Fruit fly (Drosophila melanogaster): ENCODE measurements around the gene Rpn3.

Rpn3 gene

dm6 chr2L:19034213-19034929, 17.2 kb upstream of the Rpn3 start, which contains the start of the genes mib2 and CG31800:
Gene mib2, plus strand, starts transcription at chr2L:19034444.
Gene CG31800, minus strand, starts transcription at chr2L:19034576.
- no peak for TF ChIP-seq rn (GFP tag; IDR thresholded peaks at IDR 0.05)
- TF ChIP-seq fd96Ca (GFP tag; IDR thresholded peaks at IDR 0.05), result no peak
- TF ChIP-seq CG4496 (GFP tag; IDR thresholded peaks at IDR 0.05), result no peak
- no peak for TF ChIP-seq CG15710 (tag; optimal IDR thresholded peaks at IDR 0.05)
- TF ChIP-seq CG8159 (tag; optimal IDR thresholded peaks at IDR 0.05), result no peak
- TF ChIP-seq Ets98B (GFP tag; IDR thresholded peaks at IDR 0.05), result no peak
- TF ChIP-seq gl (tag; optimal IDR thresholded peaks at IDR 0.05), result no peak
- no peak for TF ChIP-seq CG10348 (GFP tag; IDR thresholded peaks at IDR 0.05)
- TF ChIP-seq CG17806 (tag; optimal IDR thresholded peaks at IDR 0.05), result no peak
- TF ChIP-seq Pif1B (GFP tag; optimal IDR thresholded peaks at IDR 0.05), result no peak
- TF ChIP-seq CG8301 (tag; optimal IDR thresholded peaks at IDR 0.05), result no peak
- TF ChIP-seq CG12605 (GFP tag; IDR thresholded peaks at IDR 0.05), result no peak
- TF ChIP-seq D1 (tag; optimal IDR thresholded peaks at IDR 0.05), result no peak
- TF ChIP-seq CG13204 (GFP tag; optimal IDR thresholded peaks at IDR 0.05), result no peak
- TF ChIP-seq CG32121 (GFP tag; IDR thresholded peaks at IDR 0.05), result no peak
- no peak for TF ChIP-seq CG9948 (tag; optimal IDR thresholded peaks at IDR 0.05)
- TF ChIP-seq Pif1A (GFP tag; optimal IDR thresholded peaks at IDR 0.05), result no peak

dm6 chr2L:19035013-19035412, 16.6 kb upstream of the Rpn3 start:
- TF ChIP-seq Pif1B (GFP tag; optimal IDR thresholded peaks at IDR 0.05), result peak; percentile 15
- no peak for TF ChIP-seq CG13204 (GFP tag; optimal IDR thresholded peaks at IDR 0.05)

- peak; percentile 86 for TF ChIP-seq CG13204 (GFP tag; optimal IDR thresholded peaks at IDR 0.05)
- no peak for TF ChIP-seq CG8159 (tag; optimal IDR thresholded peaks at IDR 0.05)
- TF ChIP-seq CG4496 (GFP tag; IDR thresholded peaks at IDR 0.05), result peak; percentile 47; the same call in 2 of the 3 replicates
- TF ChIP-seq CG9948 (tag; optimal IDR thresholded peaks at IDR 0.05), result peak; percentile 18
- no peak for TF ChIP-seq CG10348 (GFP tag; IDR thresholded peaks at IDR 0.05)
- peak; percentile 27 for TF ChIP-seq CG8301 (tag; optimal IDR thresholded peaks at IDR 0.05)
- peak; percentile 47; the same call in 1 of the 2 replicates for TF ChIP-seq CG32121 (GFP tag; IDR thresholded peaks at IDR 0.05)
- TF ChIP-seq Ets98B (GFP tag; IDR thresholded peaks at IDR 0.05), result peak; percentile 20; the same call in 1 of the 2 replicates
Observed at dm6 chr2L:19036105-19036714, 15.4 kb upstream of the Rpn3 start.

dm6 chr2L:19037011-19037410, 14.6 kb upstream of the Rpn3 start:
- TF ChIP-seq Ets98B (GFP tag; IDR thresholded peaks at IDR 0.05) (no peak), CG12605 (GFP tag; IDR thresholded peaks at IDR 0.05) (no peak), CG34367 (tag; optimal IDR thresholded peaks at IDR 0.05) (no peak), CG32121 (GFP tag; IDR thresholded peaks at IDR 0.05) (peak; percentile 27; the same call in 1 of the 2 replicates), CG10348 (GFP tag; IDR thresholded peaks at IDR 0.05) (no peak)

- TF ChIP-seq CG4496 (GFP tag; IDR thresholded peaks at IDR 0.05) (peak; percentile 26; the same call in 1 of the 3 replicates), fd96Ca (GFP tag; IDR thresholded peaks at IDR 0.05) (no peak)
Observed at dm6 chr2L:19037455-19037854, 14.1 kb upstream of the Rpn3 start.

- TF ChIP-seq D1 (tag; optimal IDR thresholded peaks at IDR 0.05), result no peak
- TF ChIP-seq CG17806 (tag; optimal IDR thresholded peaks at IDR 0.05), result no peak
- TF ChIP-seq CG34367 (tag; optimal IDR thresholded peaks at IDR 0.05), result no peak
- no peak for TF ChIP-seq Pif1A (GFP tag; optimal IDR thresholded peaks at IDR 0.05)
- no peak for TF ChIP-seq CG12605 (GFP tag; IDR thresholded peaks at IDR 0.05)
- no peak for TF ChIP-seq Pif1B (GFP tag; optimal IDR thresholded peaks at IDR 0.05)
- no peak for TF ChIP-seq CG10348 (GFP tag; IDR thresholded peaks at IDR 0.05)
- TF ChIP-seq fd96Ca (GFP tag; IDR thresholded peaks at IDR 0.05), result no peak
- TF ChIP-seq CG32121 (GFP tag; IDR thresholded peaks at IDR 0.05), result no peak
- TF ChIP-seq CG14655 (GFP tag; optimal IDR thresholded peaks at IDR 0.05), result no peak
Observed at dm6 chr2L:19041590-19041989, 10.0 kb upstream of the Rpn3 start, which contains the start of gene Catsup. Gene Catsup, plus strand, starts transcription at chr2L:19041862.

dm6 chr2L:19045111-19045560, 6.5 kb upstream of the Rpn3 start, which contains the start of the genes Ttc19 and Acn:
Gene Ttc19, minus strand, starts transcription at chr2L:19045148.
Gene Acn, plus strand, starts transcription at chr2L:19045355.
- TF ChIP-seq CG4496 (GFP tag; IDR thresholded peaks at IDR 0.05) (peak; percentile 83; the same call in 2 of the 3 replicates), fd96Ca (GFP tag; IDR thresholded peaks at IDR 0.05) (peak; percentile 53; the same call in 1 of the 3 replicates), CG32121 (GFP tag; IDR thresholded peaks at IDR 0.05) (peak; percentile 78), CG12605 (GFP tag; IDR thresholded peaks at IDR 0.05) (no peak), CG17806 (tag; optimal IDR thresholded peaks at IDR 0.05) (peak; percentile 49), CG15710 (tag; optimal IDR thresholded peaks at IDR 0.05) (peak; percentile 77), Ets98B (GFP tag; IDR thresholded peaks at IDR 0.05) (peak; percentile 66; the same call in 1 of the 2 replicates), CG9948 (tag; optimal IDR thresholded peaks at IDR 0.05) (peak; percentile 43), gl (tag; optimal IDR thresholded peaks at IDR 0.05) (peak; percentile 26), Pif1B (GFP tag; optimal IDR thresholded peaks at IDR 0.05) (no peak), rn (GFP tag; IDR thresholded peaks at IDR 0.05) (peak; percentile 63; the same call in 1 of the 2 replicates), EcR (GFP tag; optimal IDR thresholded peaks at IDR 0.05) (no peak), Snoo (tag; optimal IDR thresholded peaks at IDR 0.05) (peak; percentile 67), CG34367 (tag; optimal IDR thresholded peaks at IDR 0.05) (peak; percentile 53), CG14655 (GFP tag; optimal IDR thresholded peaks at IDR 0.05) (no peak), CG8159 (tag; optimal IDR thresholded peaks at IDR 0.05) (peak; percentile 71)
